Fruit fly (Drosophila melanogaster) whole organism, adult: ENCODE results near the gene bys.

Experiments
- CG14711 ChIP-seq: fragments of 200-800 bp; sonication (Bioruptor generic); optimal IDR thresholded peaks from 2 replicates; lab custom pipeline; 2018; ENCODE audit warnings: missing biosample characterization, mild to moderate bottlenecking, missing genetic modification characterization, moderate library complexity
- CG5204 ChIP-seq: fragments of 200-800 bp; sonication (Bioruptor generic); optimal IDR thresholded peaks from 2 replicates; lab custom pipeline; 2016; ENCODE audit warnings: missing biosample characterization, missing genetic modification characterization
- CG7045 ChIP-seq: fragments of 200-800 bp; sonication (Bioruptor generic); optimal IDR thresholded peaks from 2 replicates; lab custom pipeline; 2017; ENCODE audit warnings: missing biosample characterization, mild to moderate bottlenecking, missing genetic modification characterization
- CG7101 ChIP-seq: fragments of 200-800 bp; sonication (Bioruptor generic); optimal IDR thresholded peaks from 2 replicates; lab custom pipeline; 2018; ENCODE audit warnings: missing biosample characterization, mild to moderate bottlenecking, missing genetic modification characterization, moderate library complexity
- Clk ChIP-seq: fragments of 200-800 bp; sonication (Bioruptor generic); optimal IDR thresholded peaks from 2 replicates; lab custom pipeline; 2017; ENCODE audit warnings: missing biosample characterization, missing genetic modification characterization
- Crg-1 ChIP-seq: fragments of 200-800 bp; sonication (Bioruptor generic); optimal IDR thresholded peaks from 2 replicates; lab custom pipeline; 2016; ENCODE audit warnings: missing biosample characterization, missing genetic modification characterization
- Mnt ChIP-seq: fragments of 200-800 bp; sonication (Bioruptor generic); optimal IDR thresholded peaks from 2 replicates; lab custom pipeline; 2016; ENCODE audit warnings: missing biosample characterization, mild to moderate bottlenecking, missing genetic modification characterization
- bab1 ChIP-seq: fragments of 200-800 bp; sonication (Bioruptor generic); optimal IDR thresholded peaks from 3 replicates; lab custom pipeline; 2019; ENCODE audit warnings: missing biosample characterization, mild to moderate bottlenecking, missing genetic modification characterization, moderate library complexity
- cic ChIP-seq: fragments of 200-800 bp; sonication (Bioruptor generic); optimal IDR thresholded peaks from 2 replicates; lab custom pipeline; 2017; ENCODE audit warnings: missing biosample characterization, mild to moderate bottlenecking, missing genetic modification characterization, moderate library complexity
- cnc ChIP-seq, 2 experiments: fragments of >200 bp; optimal IDR thresholded peaks; 2 replicates each; lab custom pipeline; 2017
- tj ChIP-seq: fragments of 200-800 bp; sonication (Bioruptor generic); optimal IDR thresholded peaks from 3 replicates; lab custom pipeline; 2017; ENCODE audit warnings: missing biosample characterization, mild to moderate bottlenecking, missing genetic modification characterization, moderate library complexity
- toe ChIP-seq: fragments of 200-800 bp; sonication (Bioruptor generic); optimal IDR thresholded peaks from 2 replicates; lab custom pipeline; 2016; ENCODE audit warnings: missing biosample characterization, missing genetic modification characterization

DNA sequence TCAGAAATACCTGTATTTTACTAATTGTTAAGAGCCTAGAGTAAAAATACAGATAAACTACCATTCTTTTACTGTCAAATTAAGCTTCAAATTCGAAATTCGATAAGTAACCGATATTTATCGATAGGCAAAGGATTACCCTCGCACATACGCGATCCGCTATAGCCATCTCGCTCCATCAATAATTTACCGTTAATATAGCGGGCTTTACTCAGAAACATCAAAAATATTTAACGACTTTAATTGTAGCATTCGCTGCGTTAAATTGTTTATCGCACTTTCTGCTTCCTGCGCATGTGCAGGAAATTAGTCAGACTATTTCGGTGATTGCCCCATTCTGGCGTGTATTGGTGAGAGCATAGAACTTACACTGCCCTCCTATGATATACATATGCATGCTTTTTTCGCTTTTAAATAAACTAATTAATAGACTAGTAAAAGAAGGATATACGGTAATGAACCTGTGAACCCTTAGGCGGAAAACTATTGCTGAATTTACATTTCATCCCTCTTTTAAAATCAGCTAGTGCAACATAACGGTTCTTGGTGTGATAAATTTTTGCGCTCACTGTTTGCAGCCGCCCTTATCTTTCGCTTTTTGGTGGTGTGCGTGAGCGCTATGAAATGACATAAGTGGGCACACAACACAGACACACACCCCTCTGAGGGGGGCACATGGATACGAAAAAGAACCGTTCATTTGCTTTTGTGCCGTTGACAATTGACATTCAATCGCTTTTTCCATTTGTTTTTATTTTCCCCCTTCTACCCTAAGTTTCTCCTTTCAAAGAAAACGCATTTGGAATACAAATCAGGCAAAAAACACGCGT lies 6.8 kb downstream of the bys start, which contains the start of the genes dpr14 and spidey:
- TF ChIP-seq CG5204 (GFP tag; lab: Kevin White, UChicago): no peak
- peak; percentile 69 for TF ChIP-seq toe
- peak; percentile 71 for TF ChIP-seq Crg-1 (GFP tag; lab: Kevin White, UChicago)
- TF ChIP-seq Mnt (GFP tag; lab: Kevin White, UChicago): peak; percentile 84
- TF ChIP-seq CG7101 (tag; lab: Kevin White, UChicago): peak; percentile 92
- no peak for TF ChIP-seq tj (GFP tag; lab: Kevin White, UChicago)
- TF ChIP-seq cic (GFP tag; lab: Kevin White, UChicago): peak; percentile 55
- TF ChIP-seq bab1 (GFP tag; lab: Kevin White, UChicago): peak; percentile 88
- peak; percentile 87 for TF ChIP-seq CG14711
- TF ChIP-seq cnc (optimal IDR thresholded peaks at IDR 0.05; lab: Kevin White, UChicago): no peak
- TF ChIP-seq CG7045 (GFP tag; lab: Kevin White, UChicago): peak; percentile 81
- peak; percentile 72 for TF ChIP-seq Clk (GFP tag; lab: Kevin White, UChicago)
